Fruit fly (Drosophila melanogaster) whole organism, embryonic: ENCODE data around the gene Myo31DF.

Experiments used
- Adf1 ChIP-seq: fragments of 200-800 bp; sonication (Bioruptor generic); IDR thresholded peaks from 2 replicates; pipeline ENCODE4 v1.3.6; 2022; ENCODE audit warnings: missing biosample characterization, missing genetic modification characterization
- Atf6 ChIP-seq: fragments of 200-800 bp; sonication (Bioruptor generic); IDR thresholded peaks from 2 replicates; pipeline ENCODE4 v1.3.6; 2022; ENCODE audit warnings: missing biosample characterization, missing genetic modification characterization
- CG1024 ChIP-seq: fragments of 200-800 bp; sonication (Bioruptor generic); IDR thresholded peaks from 2 replicates; pipeline ENCODE4 v1.3.6; 2022; ENCODE audit warnings: missing biosample characterization, missing genetic modification characterization
- CG10267 ChIP-seq: fragments of 200-800 bp; sonication (Bioruptor generic); optimal IDR thresholded peaks from 2 replicates; lab custom pipeline; 2018; ENCODE audit warnings: missing biosample characterization, mild to moderate bottlenecking, missing genetic modification characterization, moderate library complexity
- CG11247 ChIP-seq: fragments of 200-800 bp; sonication (Bioruptor generic); IDR thresholded peaks from 2 replicates; pipeline ENCODE4 v1.3.6; 2022; ENCODE audit warnings: missing biosample characterization, missing genetic modification characterization
- CG12299 ChIP-seq: fragments of 200-800 bp; sonication (Bioruptor generic); optimal IDR thresholded peaks from 2 replicates; lab custom pipeline; 2018; ENCODE audit warnings: missing biosample characterization, mild to moderate bottlenecking, missing genetic modification characterization
- CG13775 ChIP-seq: fragments of 200-800 bp; sonication (Bioruptor generic); optimal IDR thresholded peaks from 3 replicates; lab custom pipeline; 2017; ENCODE audit warnings: missing biosample characterization, mild to moderate bottlenecking, missing genetic modification characterization
- CG16815 ChIP-seq: fragments of 200-800 bp; sonication (Bioruptor generic); optimal IDR thresholded peaks from 3 replicates; lab custom pipeline; 2017; ENCODE audit warnings: missing biosample characterization, mild to moderate bottlenecking, missing genetic modification characterization
- CG16863 ChIP-seq: fragments of 200-800 bp; sonication (Bioruptor generic); optimal IDR thresholded peaks from 3 replicates; lab custom pipeline; 2016; ENCODE audit warnings: missing biosample characterization, missing genetic modification characterization
- CG17359 ChIP-seq: fragments of 200-800 bp; sonication (Bioruptor generic); optimal IDR thresholded peaks from 3 replicates; lab custom pipeline; 2018; ENCODE audit warnings: missing biosample characterization, mild to moderate bottlenecking, missing genetic modification characterization, moderate library complexity
- CG18262 ChIP-seq: fragments of 200-800 bp; optimal IDR thresholded peaks from 3 replicates; lab custom pipeline; 2019; ENCODE audit warnings: missing biosample characterization, mild to moderate bottlenecking, missing genetic modification characterization, moderate library complexity
- CG2875 ChIP-seq: fragments of 200-800 bp; sonication (Bioruptor generic); optimal IDR thresholded peaks from 2 replicates; lab custom pipeline; 2017; ENCODE audit warnings: missing biosample characterization, mild to moderate bottlenecking, missing genetic modification characterization, missing genetic modification reagents
- CG30020 ChIP-seq: fragments of 200-800 bp; optimal IDR thresholded peaks from 2 replicates; lab custom pipeline; 2019; ENCODE audit warnings: missing biosample characterization, mild to moderate bottlenecking, missing genetic modification characterization, moderate library complexity
- CG34224 ChIP-seq: fragments of 200-800 bp; sonication (Bioruptor generic); IDR thresholded peaks from 3 replicates; pipeline ENCODE4 v1.3.6; 2022; ENCODE audit warnings: missing biosample characterization, missing genetic modification characterization; ENCODE audit not compliant: partially characterized antibody
- CG34376 ChIP-seq: fragments of 200-800 bp; sonication (Bioruptor generic); optimal IDR thresholded peaks from 2 replicates; lab custom pipeline; 2018; ENCODE audit warnings: missing biosample characterization, mild to moderate bottlenecking, missing genetic modification characterization
- CG4360 ChIP-seq: fragments of 200-800 bp; sonication (Bioruptor generic); IDR thresholded peaks from 2 replicates; pipeline ENCODE4 v1.3.6; 2022; ENCODE audit warnings: missing biosample characterization, missing genetic modification characterization
- CG43689 ChIP-seq: fragments of 200-800 bp; sonication (Bioruptor generic); IDR thresholded peaks from 2 replicates; pipeline ENCODE4 v1.3.6; 2022; ENCODE audit warnings: missing biosample characterization, missing genetic modification characterization
- CG6791 ChIP-seq: fragments of 200-800 bp; sonication (Bioruptor generic); IDR thresholded peaks from 3 replicates; pipeline ENCODE4 v1.3.6; 2022; ENCODE audit warnings: missing biosample characterization, missing genetic modification characterization; ENCODE audit not compliant: partially characterized antibody
- CG7745 ChIP-seq: fragments of 200-800 bp; sonication (Bioruptor generic); optimal IDR thresholded peaks from 2 replicates; lab custom pipeline; 2018; ENCODE audit warnings: missing biosample characterization, mild to moderate bottlenecking, missing genetic modification characterization, moderate library complexity
- CTCF ChIP-seq: fragments of 200-800 bp; sonication (Bioruptor generic); optimal IDR thresholded peaks from 2 replicates; lab custom pipeline; 2017; ENCODE audit warnings: missing biosample characterization, mild to moderate bottlenecking, missing genetic modification characterization, moderate library complexity
- Dad ChIP-seq: fragments of 200-800 bp; sonication (Bioruptor generic); optimal IDR thresholded peaks from 3 replicates; lab custom pipeline; 2016; ENCODE audit warnings: missing biosample characterization, missing genetic modification characterization
- Dbx ChIP-seq: fragments of 200-800 bp; sonication (Bioruptor generic); IDR thresholded peaks from 3 replicates; pipeline ENCODE4 v1.3.6; 2022; ENCODE audit warnings: missing biosample characterization, missing genetic modification characterization
- Deaf1 ChIP-seq: fragments of 200-800 bp; optimal IDR thresholded peaks from 3 replicates; lab custom pipeline; 2019; ENCODE audit warnings: missing biosample characterization, mild to moderate bottlenecking, missing genetic modification characterization, moderate library complexity
- Dref ChIP-seq: fragments of 200-800 bp; sonication (Bioruptor generic); IDR thresholded peaks from 2 replicates; pipeline ENCODE4 v1.3.6; 2022; ENCODE audit warnings: missing biosample characterization, missing genetic modification characterization
- Ets65A ChIP-seq: fragments of 200-800 bp; sonication (Bioruptor generic); peaks from one replicate; lab custom pipeline; 2016; ENCODE audit warnings: missing biosample characterization, missing genetic modification characterization
- Fer1 ChIP-seq: fragments of 200-800 bp; sonication (Bioruptor generic); optimal IDR thresholded peaks from 2 replicates; lab custom pipeline; 2017; ENCODE audit warnings: missing biosample characterization, mild to moderate bottlenecking, missing genetic modification characterization
- GATAe ChIP-seq: fragments of 200-800 bp; sonication (Bioruptor generic); conservative IDR thresholded peaks from 2 replicates; pipeline ENCODE4 v1.3.6; 2022; ENCODE audit warnings: missing biosample characterization, missing genetic modification characterization
- H2.0 ChIP-seq: fragments of 200-800 bp; sonication (Bioruptor generic); IDR thresholded peaks from 2 replicates; pipeline ENCODE4 v1.3.6; 2022; ENCODE audit warnings: missing biosample characterization, missing genetic modification characterization
- Opbp ChIP-seq: fragments of 200-800 bp; sonication (Bioruptor generic); IDR thresholded peaks from 3 replicates; pipeline ENCODE4 v1.3.6; 2022; ENCODE audit warnings: missing biosample characterization, missing genetic modification characterization; ENCODE audit not compliant: partially characterized antibody
- Ssrp ChIP-seq: fragments of 200-800 bp; sonication (Bioruptor generic); optimal IDR thresholded peaks from 2 replicates; lab custom pipeline; 2018; ENCODE audit warnings: missing biosample characterization, mild to moderate bottlenecking, missing genetic modification characterization, moderate library complexity
- Stat92E ChIP-seq, 3 experiments: fragments of >200 bp in 2 of 3; fragments of 200-800 bp in 1 of 3; sonication (Bioruptor generic) in 1 of 3; optimal IDR thresholded peaks; 2 replicates each; lab custom pipeline; 2017 to 2019; ENCODE audit warnings: missing biosample characterization in 3 of 3, missing genetic modification characterization in 3 of 3, mild to moderate bottlenecking in 1 of 3, moderate library complexity in 1 of 3
- abd-A ChIP-seq: fragments of 200-800 bp; sonication (Bioruptor generic); optimal IDR thresholded peaks from 3 replicates; lab custom pipeline; 2019; ENCODE audit warnings: missing biosample characterization, mild to moderate bottlenecking, missing genetic modification characterization, moderate library complexity
- ash1 ChIP-seq: fragments of 200-800 bp; sonication (Bioruptor generic); optimal IDR thresholded peaks from 2 replicates; lab custom pipeline; 2018; ENCODE audit warnings: missing biosample characterization, mild to moderate bottlenecking, missing genetic modification characterization
- br ChIP-seq: fragments of >200 bp; optimal IDR thresholded peaks from 2 replicates; lab custom pipeline; 2017
- chinmo ChIP-seq: fragments of 200-800 bp; sonication (Bioruptor generic); IDR thresholded peaks from 4 replicates; pipeline ENCODE4 v1.3.6; 2022; ENCODE audit warnings: missing biosample characterization, missing genetic modification characterization; ENCODE audit not compliant: partially characterized antibody
- danr ChIP-seq: fragments of 200-800 bp; sonication (Bioruptor generic); IDR thresholded peaks from 2 replicates; pipeline ENCODE4 v1.3.6; 2022; ENCODE audit warnings: missing biosample characterization, missing genetic modification characterization
- dimm ChIP-seq: fragments of 200-800 bp; sonication (Bioruptor generic); IDR thresholded peaks from 2 replicates; pipeline ENCODE4 v1.3.6; 2022; ENCODE audit warnings: missing biosample characterization, missing genetic modification characterization
- dysf ChIP-seq: fragments of 200-800 bp; sonication (Bioruptor generic); IDR thresholded peaks from 3 replicates; pipeline ENCODE4 v1.3.6; 2022; ENCODE audit warnings: missing biosample characterization, missing genetic modification characterization
- gem ChIP-seq: fragments of 200-800 bp; sonication (Bioruptor generic); optimal IDR thresholded peaks from 2 replicates; lab custom pipeline; 2019; ENCODE audit warnings: missing biosample characterization, mild to moderate bottlenecking, missing genetic modification characterization, moderate library complexity
- kah ChIP-seq: fragments of 200-800 bp; sonication (Bioruptor generic); optimal IDR thresholded peaks from 2 replicates; lab custom pipeline; 2018; ENCODE audit warnings: missing biosample characterization, mild to moderate bottlenecking, missing genetic modification characterization
- lbe ChIP-seq: fragments of 200-800 bp; sonication (Bioruptor generic); optimal IDR thresholded peaks from 2 replicates; lab custom pipeline; 2016; ENCODE audit warnings: missing biosample characterization, mild to moderate bottlenecking, missing genetic modification characterization
- nerfin-2 ChIP-seq: fragments of 200-800 bp; sonication (Bioruptor generic); IDR thresholded peaks from 2 replicates; pipeline ENCODE4 v1.3.6; 2022; ENCODE audit warnings: missing biosample characterization, missing genetic modification characterization; ENCODE audit not compliant: partially characterized antibody
- nom ChIP-seq: fragments of 200-800 bp; sonication (Bioruptor generic); optimal IDR thresholded peaks from 2 replicates; lab custom pipeline; 2017; ENCODE audit warnings: missing biosample characterization, missing genetic modification characterization, mild to moderate bottlenecking, moderate library complexity, missing genetic modification reagents
- prd ChIP-seq, 3 experiments: fragments of >200 bp in 2 of 3; fragments of 200-800 bp in 1 of 3; sonication (Bioruptor generic) in 1 of 3; optimal IDR thresholded peaks in 2 of 3; IDR thresholded peaks in 1 of 3; 2 replicates in 2 of 3; 3 replicates in 1 of 3; pipeline versions ENCODE4 v1.3.6 to Lab custom; 2017 to 2022; ENCODE audit warnings: missing biosample characterization in 1 of 3, missing genetic modification characterization in 1 of 3
- pzg ChIP-seq: fragments of 200-800 bp; sonication (Bioruptor generic); optimal IDR thresholded peaks from 3 replicates; lab custom pipeline; 2018; ENCODE audit warnings: missing biosample characterization, mild to moderate bottlenecking, missing genetic modification characterization, moderate library complexity
- seq ChIP-seq: fragments of 200-800 bp; sonication (Bioruptor generic); IDR thresholded peaks from 2 replicates; pipeline ENCODE4 v1.3.6; 2022; ENCODE audit warnings: missing biosample characterization, missing genetic modification characterization
- trem ChIP-seq: fragments of 200-800 bp; optimal IDR thresholded peaks from 3 replicates; lab custom pipeline; 2019; ENCODE audit warnings: missing biosample characterization, mild to moderate bottlenecking, missing genetic modification characterization, moderate library complexity
- ttk ChIP-seq: fragments of 200-800 bp; sonication (Bioruptor generic); IDR thresholded peaks from 2 replicates; pipeline ENCODE4 v2.1.2; 2022; ENCODE audit warnings: missing biosample characterization, missing genetic modification characterization
- unc-4 ChIP-seq: fragments of 200-800 bp; sonication (Bioruptor generic); IDR thresholded peaks from 2 replicates; pipeline ENCODE4 v1.3.6; 2022; ENCODE audit warnings: missing biosample characterization, missing genetic modification characterization; ENCODE audit not compliant: partially characterized antibody
- wek ChIP-seq: fragments of 200-800 bp; sonication (Bioruptor generic); optimal IDR thresholded peaks from 3 replicates; lab custom pipeline; 2018; ENCODE audit warnings: missing biosample characterization, mild to moderate bottlenecking, missing genetic modification characterization, moderate library complexity
- wor ChIP-seq: fragments of 200-800 bp; sonication (Bioruptor generic); IDR thresholded peaks from 2 replicates; pipeline ENCODE4 v1.3.6; 2022; ENCODE audit warnings: missing biosample characterization, missing genetic modification characterization

The Myo31DF gene

dm6 chr2L:10479859-10480258 is 26.7 kb downstream of the Myo31DF start (continued):
- no peak for TF ChIP-seq CG2875
- TF ChIP-seq gem (tag; lab: Kevin White, UChicago) = no peak
- no peak for TF ChIP-seq CG13775
- TF ChIP-seq H2.0 = no peak
- no peak for TF ChIP-seq Ssrp (tag; lab: Kevin White, UChicago)
- TF ChIP-seq Deaf1 (tag; lab: Kevin White, UChicago) = no peak
- TF ChIP-seq CG34376 (GFP tag; lab: Kevin White, UChicago) = no peak
- TF ChIP-seq ash1 (GFP tag; lab: Kevin White, UChicago) = no peak
- no peak for TF ChIP-seq CG11247 (GFP tag; lab: Robert Waterston, UW)
- peak; percentile 2 for TF ChIP-seq nom (GFP tag; lab: Kevin White, UChicago)
- TF ChIP-seq abd-A (tag; lab: Kevin White, UChicago) = no peak
- no peak for TF ChIP-seq seq (GFP tag; lab: Robert Waterston, UW)
- no peak for TF ChIP-seq br (lab: Kevin White, UChicago)
- no peak for TF ChIP-seq danr (GFP tag; lab: Robert Waterston, UW)
- peak; percentile 29 for TF ChIP-seq CTCF (GFP tag; lab: Kevin White, UChicago)
- no peak for TF ChIP-seq dimm (GFP tag; lab: Robert Waterston, UW)
- no peak for TF ChIP-seq Dbx (GFP tag; lab: Robert Waterston, UW)
- peak; percentile 42; the same call in 1 of the 3 replicates for TF ChIP-seq CG6791 (GFP tag; lab: Robert Waterston, UW)
- TF ChIP-seq Atf6 (GFP tag; lab: Robert Waterston, UW) = no peak
- peak; percentile 42 for TF ChIP-seq Ets65A (GFP tag; lab: Kevin White, UChicago)
- TF ChIP-seq prd (optimal IDR thresholded peaks at IDR 0.05; lab: Kevin White, UChicago) = no peak
- TF ChIP-seq prd (GFP tag; IDR thresholded peaks at IDR 0.05; lab: Robert Waterston, UW) = no peak
- peak; percentile 49 for TF ChIP-seq lbe (GFP tag; lab: Kevin White, UChicago)
- no peak for TF ChIP-seq CG4360
- TF ChIP-seq wek (GFP tag; lab: Kevin White, UChicago) = peak; percentile 8
- no peak for TF ChIP-seq CG16863 (GFP tag; lab: Kevin White, UChicago)
- TF ChIP-seq Dad (GFP tag; lab: Kevin White, UChicago) = no peak
- no peak for TF ChIP-seq CG12299 (tag; lab: Kevin White, UChicago)
- no peak for TF ChIP-seq Stat92E (GFP tag; optimal IDR thresholded peaks at IDR 0.05; lab: Kevin White, UChicago)
- peak; percentile 66 for TF ChIP-seq GATAe
- TF ChIP-seq CG34224 (GFP tag; lab: Robert Waterston, UW) = peak; percentile 46
- no peak for TF ChIP-seq CG18262 (tag; lab: Kevin White, UChicago)
- peak; percentile 1 for TF ChIP-seq CG10267 (tag; lab: Kevin White, UChicago)
- TF ChIP-seq CG7745 (tag; lab: Kevin White, UChicago) = no peak
- no peak for TF ChIP-seq Adf1 (GFP tag; lab: Robert Waterston, UW)
- TF ChIP-seq CG1024 (GFP tag; lab: Robert Waterston, UW) = no peak
- TF ChIP-seq chinmo = no peak
- no peak for TF ChIP-seq kah
- peak; percentile 23; the same call in 1 of the 3 replicates for TF ChIP-seq Opbp (GFP tag; lab: Robert Waterston, UW)
- no peak for TF ChIP-seq CG43689 (GFP tag; lab: Robert Waterston, UW)
- no peak for TF ChIP-seq dysf (GFP tag; lab: Robert Waterston, UW)
- peak; percentile 11; the same call in 1 of the 2 replicates for TF ChIP-seq nerfin-2 (GFP tag; lab: Robert Waterston, UW)
- TF ChIP-seq CG17359 (tag; lab: Kevin White, UChicago) = peak; percentile 19
- no peak for TF ChIP-seq CG16815 (GFP tag; lab: Kevin White, UChicago)
- no peak for TF ChIP-seq Fer1 (GFP tag; lab: Kevin White, UChicago)
- TF ChIP-seq CG30020 (tag; lab: Kevin White, UChicago) = no peak
- TF ChIP-seq pzg (GFP tag; lab: Kevin White, UChicago) = peak; percentile 58
- TF ChIP-seq ttk (GFP tag; lab: Robert Waterston, UW) = no peak
- no peak for TF ChIP-seq wor
- TF ChIP-seq trem (tag; lab: Kevin White, UChicago) = peak; percentile 63
- TF ChIP-seq Dref (GFP tag; lab: Robert Waterston, UW) = peak; percentile 55
- TF ChIP-seq unc-4 = peak; percentile 45; the same call in 1 of the 2 replicates
